Fruit fly (Drosophila melanogaster) whole organism, prepupa: ENCODE measurements around the gene Mgat3.

ENCODE experiments used
- CG10669 ChIP-seq: fragments of 200-800 bp; sonication (Bioruptor generic); optimal IDR thresholded peaks from 3 replicates; lab custom pipeline; 2018; ENCODE audit warnings: missing biosample characterization, mild to moderate bottlenecking, missing genetic modification characterization, moderate library complexity
- CG11762 ChIP-seq: fragments of 200-800 bp; sonication (Bioruptor generic); optimal IDR thresholded peaks from 3 replicates; lab custom pipeline; 2016; ENCODE audit warnings: missing biosample characterization, missing genetic modification characterization; ENCODE audit not compliant: insufficient read depth
- CG11902 ChIP-seq: fragments of 200-800 bp; sonication (Bioruptor generic); optimal IDR thresholded peaks from 3 replicates; lab custom pipeline; 2016; ENCODE audit warnings: missing biosample characterization, missing genetic modification characterization
- CG15336 ChIP-seq: fragments of 200-800 bp; sonication (Bioruptor generic); IDR thresholded peaks from 2 replicates; pipeline ENCODE4 v1.3.6; 2022; ENCODE audit warnings: missing biosample characterization, missing genetic modification characterization
- CG1621 ChIP-seq: fragments of 200-800 bp; sonication (Bioruptor generic); optimal IDR thresholded peaks from 3 replicates; lab custom pipeline; 2018; ENCODE audit warnings: missing biosample characterization, mild to moderate bottlenecking, missing genetic modification characterization
- CG34406 ChIP-seq: fragments of 200-800 bp; sonication (Bioruptor generic); optimal IDR thresholded peaks from 3 replicates; lab custom pipeline; 2016; ENCODE audit warnings: missing biosample characterization, missing genetic modification characterization
- CG6163 ChIP-seq: fragments of 200-800 bp; sonication (Bioruptor generic); IDR thresholded peaks from 3 replicates; pipeline ENCODE4 v1.3.6; 2022; ENCODE audit warnings: missing biosample characterization, missing genetic modification characterization
- CG6808 ChIP-seq: fragments of 200-800 bp; sonication (Bioruptor generic); optimal IDR thresholded peaks from 3 replicates; lab custom pipeline; 2017; ENCODE audit warnings: missing biosample characterization, missing genetic modification characterization, mild to moderate bottlenecking, moderate library complexity, missing genetic modification reagents
- CG7368 ChIP-seq: fragments of 200-800 bp; sonication (Bioruptor generic); optimal IDR thresholded peaks from 3 replicates; lab custom pipeline; 2016; ENCODE audit warnings: missing biosample characterization, missing genetic modification characterization
- CG8119 ChIP-seq: fragments of 200-800 bp; sonication (Bioruptor generic); IDR thresholded peaks from 3 replicates; pipeline ENCODE4 v1.3.6; 2022; ENCODE audit warnings: missing biosample characterization, missing genetic modification characterization
- CG8632 ChIP-seq: fragments of 200-800 bp; sonication (Bioruptor generic); optimal IDR thresholded peaks from 3 replicates; lab custom pipeline; 2016; ENCODE audit warnings: missing biosample characterization, missing genetic modification characterization
- Eip75B ChIP-seq: fragments of 200-800 bp; sonication (Bioruptor generic); optimal IDR thresholded peaks from 3 replicates; lab custom pipeline; 2016; ENCODE audit warnings: missing biosample characterization, missing genetic modification characterization
- Eip78C ChIP-seq: fragments of 200-800 bp; sonication (Bioruptor generic); peaks from one replicate; lab custom pipeline; 2016; ENCODE audit warnings: missing biosample characterization, missing genetic modification characterization
- Ets21C ChIP-seq: fragments of 200-800 bp; sonication (Bioruptor generic); optimal IDR thresholded peaks from 3 replicates; lab custom pipeline; 2016; ENCODE audit warnings: missing biosample characterization, missing genetic modification characterization
- Hr38 ChIP-seq: sonication (Bioruptor generic); optimal IDR thresholded peaks from 2 replicates; lab custom pipeline; 2016; ENCODE audit warnings: missing biosample characterization, missing genetic modification characterization
- Lpt ChIP-seq: fragments of 200-800 bp; sonication (Bioruptor generic); optimal IDR thresholded peaks from 3 replicates; lab custom pipeline; 2016; ENCODE audit warnings: missing biosample characterization, missing genetic modification characterization
- Met ChIP-seq: fragments of 200-800 bp; sonication (Bioruptor generic); optimal IDR thresholded peaks from 3 replicates; lab custom pipeline; 2016; ENCODE audit warnings: missing biosample characterization, missing genetic modification characterization
- OdsH ChIP-seq: fragments of 200-800 bp; sonication (Bioruptor generic); optimal IDR thresholded peaks from 3 replicates; lab custom pipeline; 2016; ENCODE audit warnings: missing biosample characterization, missing genetic modification characterization
- Smox ChIP-seq: fragments of 200-800 bp; sonication (Bioruptor generic); optimal IDR thresholded peaks from 3 replicates; lab custom pipeline; 2016; ENCODE audit warnings: missing biosample characterization, missing genetic modification characterization
- Sox102F ChIP-seq: fragments of 200-800 bp; sonication (Bioruptor generic); optimal IDR thresholded peaks from 2 replicates; lab custom pipeline; 2016; ENCODE audit warnings: missing biosample characterization, mild to moderate bottlenecking, missing genetic modification characterization
- Sox15 ChIP-seq: fragments of 200-800 bp; sonication (Bioruptor generic); optimal IDR thresholded peaks from 3 replicates; lab custom pipeline; 2016; ENCODE audit warnings: missing biosample characterization, missing genetic modification characterization
- cyc ChIP-seq: fragments of 200-800 bp; sonication (Bioruptor generic); optimal IDR thresholded peaks from 3 replicates; lab custom pipeline; 2016; ENCODE audit warnings: missing biosample characterization, missing genetic modification characterization
- dac ChIP-seq: fragments of 200-800 bp; sonication (Bioruptor generic); optimal IDR thresholded peaks from 2 replicates; lab custom pipeline; 2017; ENCODE audit warnings: missing biosample characterization, mild to moderate bottlenecking, missing genetic modification characterization
- dsx ChIP-seq: fragments of 200-800 bp; optimal IDR thresholded peaks from 3 replicates; lab custom pipeline; 2019; ENCODE audit warnings: missing biosample characterization, mild to moderate bottlenecking, missing genetic modification characterization, moderate library complexity; ENCODE audit not compliant: poor library complexity, severe bottlenecking
- eg ChIP-seq: fragments of 200-800 bp; sonication (Bioruptor generic); IDR thresholded peaks from 3 replicates; pipeline ENCODE4 v1.3.6; 2022; ENCODE audit warnings: missing biosample characterization, missing genetic modification characterization
- fd59A ChIP-seq: fragments of 200-800 bp; sonication (Bioruptor generic); optimal IDR thresholded peaks from 2 replicates; lab custom pipeline; 2017; ENCODE audit warnings: missing biosample characterization, mild to moderate bottlenecking, missing genetic modification characterization, missing genetic modification reagents
- fkh ChIP-seq: fragments of 200-800 bp; sonication (Bioruptor generic); optimal IDR thresholded peaks from 3 replicates; lab custom pipeline; 2017; ENCODE audit warnings: missing biosample characterization, mild to moderate bottlenecking, missing genetic modification characterization, moderate library complexity
- lz ChIP-seq: fragments of 200-800 bp; sonication (Bioruptor generic); optimal IDR thresholded peaks from 3 replicates; lab custom pipeline; 2016; ENCODE audit warnings: missing biosample characterization, missing genetic modification characterization
- pdm3 ChIP-seq: fragments of 200-800 bp; sonication (Bioruptor generic); optimal IDR thresholded peaks from 3 replicates; lab custom pipeline; 2016; ENCODE audit warnings: missing biosample characterization, missing genetic modification characterization
- salr ChIP-seq, 2 experiments: fragments of 200-800 bp; sonication (Bioruptor generic); optimal IDR thresholded peaks; 3 replicates each; lab custom pipeline; 2016 to 2018; ENCODE audit warnings: missing biosample characterization in 2 of 2, missing genetic modification characterization in 2 of 2, mild to moderate bottlenecking in 1 of 2
- spab ChIP-seq: fragments of 200-800 bp; sonication (Bioruptor generic); optimal IDR thresholded peaks from 2 replicates; lab custom pipeline; 2017; ENCODE audit warnings: missing biosample characterization, mild to moderate bottlenecking, missing genetic modification characterization, missing genetic modification reagents
- vri ChIP-seq: fragments of 200-800 bp; sonication (Bioruptor generic); optimal IDR thresholded peaks from 3 replicates; lab custom pipeline; 2016; ENCODE audit warnings: missing biosample characterization, mild to moderate bottlenecking, missing genetic modification characterization

Gene Mgat3

DNA sequence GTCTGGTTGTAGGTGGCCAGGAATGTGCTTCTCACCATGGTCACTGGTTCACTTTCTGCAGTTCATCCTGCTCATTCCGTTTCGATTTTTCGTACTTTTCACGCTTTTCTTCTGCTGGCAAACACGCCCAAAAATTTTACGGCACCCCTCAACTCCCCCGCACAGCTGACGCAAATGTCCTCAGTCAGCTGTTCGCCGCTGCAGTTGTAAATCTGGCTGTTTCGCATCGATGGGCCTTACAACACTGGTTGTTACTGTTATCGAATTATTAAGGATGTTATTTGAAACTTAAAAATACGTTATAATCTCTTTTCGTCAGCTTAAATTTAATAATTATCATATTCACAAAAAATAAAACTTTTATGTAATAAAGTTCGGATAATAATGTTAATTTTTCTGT lies at the start of gene Mgat3:
Gene Mgat3 (minus strand): TSS at position 182 of the 400 bp plus-strand sequence.
- no peak for TF ChIP-seq lz
- no peak for TF ChIP-seq eg
- no peak for TF ChIP-seq Lpt (GFP tag; lab: Kevin White, UChicago)
- no peak for TF ChIP-seq fd59A (GFP tag; lab: Kevin White, UChicago)
- TF ChIP-seq, all 60 proteins: peak for 0

DNA sequence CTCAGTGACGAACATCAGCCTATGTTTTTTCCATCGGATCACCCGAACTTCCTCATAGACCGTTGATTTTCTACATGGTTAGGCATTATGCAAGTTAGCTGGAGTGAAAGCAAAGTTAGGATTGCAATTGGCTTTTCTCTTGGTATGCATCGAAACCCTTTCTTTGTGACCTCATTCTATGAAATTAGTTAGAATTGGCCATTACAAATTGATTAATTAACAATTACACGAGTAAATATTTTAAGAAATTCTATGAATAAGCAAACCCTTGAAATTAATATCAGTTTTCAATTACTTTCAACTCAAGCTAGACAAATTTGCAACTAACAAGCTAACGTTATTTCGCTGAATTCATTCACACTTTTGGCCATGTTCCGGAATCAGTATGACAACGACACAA lies 49.3 kb upstream of the Mgat3 start, which contains the start of gene Prosalpha6T:
Gene Prosalpha6T (plus strand): TSS at position 301 of the 400 bp plus-strand sequence.
- TF ChIP-seq CG6163 (GFP tag; lab: Robert Waterston, UW) (no peak), fkh (GFP tag; lab: Kevin White, UChicago) (no peak), Met (no peak), dac (GFP tag; lab: Kevin White, UChicago) (no peak), CG10669 (GFP tag; lab: Kevin White, UChicago) (no peak), Sox15 (GFP tag; lab: Kevin White, UChicago) (no peak), spab (no peak), pdm3 (no peak), Ets21C (GFP tag; lab: Kevin White, UChicago) (no peak)

DNA sequence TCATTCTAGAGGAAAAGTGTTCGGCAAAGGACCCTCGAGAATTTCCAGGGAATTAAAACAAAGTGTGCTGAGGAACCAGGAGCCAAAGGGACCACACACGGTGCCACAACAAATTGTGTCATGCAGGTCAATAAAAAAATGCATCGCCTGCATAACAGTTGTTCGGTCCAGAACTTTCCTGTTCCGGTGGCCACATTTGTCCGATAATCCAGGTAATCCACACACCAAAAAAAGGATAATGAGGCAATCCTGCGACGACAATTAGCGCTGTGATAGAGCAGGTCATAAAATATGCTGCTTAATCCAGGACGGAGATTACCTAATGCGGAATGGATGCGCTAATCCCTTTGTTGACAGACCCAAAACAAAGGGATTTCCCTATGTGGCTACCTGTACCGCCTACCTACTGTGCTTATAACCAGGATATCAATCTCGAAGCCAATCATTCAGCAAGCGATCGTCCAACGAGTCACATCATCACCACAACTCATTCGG lies 47.0 kb upstream of the Mgat3 start, which contains the start of gene CG16815:
Gene CG16815 (plus strand): TSS at position 445 of the 495 bp plus-strand sequence.
- no peak for TF ChIP-seq CG8632 (GFP tag; lab: Kevin White, UChicago)
- TF ChIP-seq vri (GFP tag; lab: Kevin White, UChicago) = no peak
- TF ChIP-seq Eip75B (GFP tag; lab: Kevin White, UChicago) = no peak
- TF ChIP-seq OdsH (GFP tag; lab: Kevin White, UChicago) = no peak
- TF ChIP-seq cyc (GFP tag; lab: Kevin White, UChicago) = no peak
- TF ChIP-seq CG34406 (GFP tag; lab: Kevin White, UChicago) = no peak
- TF ChIP-seq CG11902 (GFP tag; lab: Kevin White, UChicago) = no peak
- TF ChIP-seq CG15336 (GFP tag; lab: Robert Waterston, UW) = no peak
- no peak for TF ChIP-seq lz

DNA sequence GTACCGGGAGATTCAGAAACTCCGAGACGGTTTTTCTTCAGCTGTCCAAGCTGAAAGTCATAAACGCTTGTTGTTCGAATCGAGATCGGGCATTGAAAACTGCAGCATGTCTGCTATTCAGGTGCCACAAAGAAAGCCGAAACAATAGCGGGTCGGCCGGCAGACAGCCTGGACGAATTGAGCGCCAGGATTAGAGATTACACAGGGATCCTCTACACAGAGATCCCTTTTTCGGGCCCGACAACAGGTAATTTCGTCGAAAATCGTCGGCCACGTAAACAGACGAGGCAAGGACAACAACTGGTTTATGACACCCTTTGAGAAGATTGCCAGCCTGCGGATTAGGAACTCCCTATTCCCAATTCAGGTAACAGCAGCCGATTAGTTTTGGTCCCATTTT lies 44.8 kb upstream of the Mgat3 start, which contains the start of gene CG16813:
Gene CG16813 (plus strand): TSS at position 288 of the 400 bp plus-strand sequence.
- no peak for TF ChIP-seq CG11762 (GFP tag; lab: Kevin White, UChicago)
- no peak for TF ChIP-seq dsx (GFP tag; lab: Kevin White, UChicago)
- no peak for TF ChIP-seq Smox (GFP tag; lab: Kevin White, UChicago)
- no peak for TF ChIP-seq CG10669 (GFP tag; lab: Kevin White, UChicago)
- no peak for TF ChIP-seq salr (GFP tag; optimal IDR thresholded peaks at IDR 0.05; lab: Kevin White, UChicago)
- TF ChIP-seq CG6808 (GFP tag; lab: Kevin White, UChicago) = no peak
- no peak for TF ChIP-seq Eip78C (GFP tag; lab: Kevin White, UChicago)
- no peak for TF ChIP-seq cyc (GFP tag; lab: Kevin White, UChicago)
- TF ChIP-seq CG7368 (GFP tag; lab: Kevin White, UChicago) = no peak
- no peak for TF ChIP-seq Sox102F (GFP tag; lab: Kevin White, UChicago)

DNA sequence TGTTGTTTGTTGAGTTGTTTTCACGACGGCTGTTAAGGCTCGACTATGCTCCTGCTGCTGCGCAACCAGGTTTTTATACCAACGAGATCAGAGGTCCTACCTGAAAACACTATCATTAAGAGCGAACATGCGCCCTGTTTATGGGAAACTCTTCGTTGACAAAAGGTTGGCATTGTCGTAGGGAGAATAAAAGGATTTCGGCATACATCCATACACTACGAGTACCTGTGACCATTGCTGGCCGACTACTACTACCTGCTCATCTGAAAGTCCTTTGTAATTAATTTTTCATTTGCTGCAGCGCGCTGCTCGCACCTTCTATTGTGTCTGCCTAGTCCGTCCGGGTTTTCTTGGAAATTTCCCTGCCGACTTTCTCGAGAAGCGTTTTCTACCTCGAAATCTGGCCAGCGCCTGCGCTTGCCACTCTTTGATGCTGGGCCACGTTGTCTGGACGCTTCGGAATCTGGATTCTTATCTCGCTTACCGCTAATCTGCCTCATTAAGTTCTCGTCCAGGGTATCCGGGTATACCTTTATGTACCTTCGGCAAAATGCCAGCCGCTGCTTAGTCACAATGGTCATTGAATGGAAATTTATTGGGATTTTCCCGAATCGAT lies 42.9 kb upstream of the Mgat3 start, which contains the start of gene CG15480:
Gene CG15480 (minus strand): TSS at position 51 of the 616 bp plus-strand sequence.
- no peak for TF ChIP-seq CG1621 (tag; lab: Kevin White, UChicago)
- TF ChIP-seq CG8119 (GFP tag; lab: Robert Waterston, UW) = no peak
- TF ChIP-seq Met = no peak
- no peak for TF ChIP-seq Hr38 (GFP tag; lab: Kevin White, UChicago)
